Worm (Caenorhabditis elegans) whole organism, midembryonic: Measurements from ENCODE around the gene fbxb-92.

ENCODE experiments used
- T22C8.4 ChIP-seq: fragments of 200-800 bp; sonication (Bioruptor generic); IDR thresholded peaks from 2 replicates; pipeline ENCODE4 v1.3.6; 2022; ENCODE audit warnings: missing genetic modification characterization, missing compliant biosample characterization
- cog-1 ChIP-seq: sonication (generic microtip); optimal IDR thresholded peaks from 2 replicates; lab custom pipeline; 2016; ENCODE audit warnings: missing genetic modification characterization, missing compliant biosample characterization
- flt-1 ChIP-seq: fragments of 200-800 bp; sonication (Bioruptor generic); IDR thresholded peaks from 2 replicates; pipeline ENCODE4 v1.3.6; 2022; ENCODE audit warnings: missing genetic modification characterization, missing compliant biosample characterization
- klf-2 ChIP-seq: fragments of 200-800 bp; sonication (Bioruptor generic); conservative IDR thresholded peaks from 2 replicates; pipeline ENCODE4 v1.3.6; 2022; ENCODE audit warnings: missing genetic modification reagents, missing genetic modification characterization, missing compliant biosample characterization
- med-1 ChIP-seq: sonication (generic microtip); optimal IDR thresholded peaks from 2 replicates; lab custom pipeline; 2017; ENCODE audit warnings: missing genetic modification characterization, mild to moderate bottlenecking, missing compliant biosample characterization, antibody characterized with exemption, missing genetic modification reagents; ENCODE audit not compliant: insufficient read depth
- ref-1 ChIP-seq: fragments of 200-800 bp; sonication (Bioruptor generic); conservative IDR thresholded peaks from 2 replicates; pipeline ENCODE4 v1.3.6; 2022; ENCODE audit warnings: missing genetic modification reagents, missing genetic modification characterization, missing compliant biosample characterization
- tab-1 ChIP-seq: fragments of 200-800 bp; sonication (Bioruptor generic); IDR thresholded peaks from 2 replicates; pipeline ENCODE4 v1.3.6; 2022; ENCODE audit warnings: missing genetic modification characterization, missing compliant biosample characterization
- ztf-23 ChIP-seq: fragments of 200-800 bp; sonication (Bioruptor generic); IDR thresholded peaks from 2 replicates; pipeline ENCODE4 v1.3.6; 2022; ENCODE audit warnings: missing genetic modification reagents, missing genetic modification characterization, missing compliant biosample characterization
- ztf-29 ChIP-seq: fragments of 200-800 bp; sonication (Bioruptor generic); IDR thresholded peaks from 2 replicates; pipeline ENCODE4 v1.3.6; 2022; ENCODE audit warnings: missing genetic modification reagents, missing genetic modification characterization, missing compliant biosample characterization

The fbxb-92 gene

ce11 chrII:3747405-3747804, at the start of gene fbxb-92:
Gene fbxb-92 (minus strand): TSS chrII:3747505.
- no peak for TF ChIP-seq ref-1
- TF ChIP-seq klf-2: no peak
- TF ChIP-seq tab-1: no peak
- TF ChIP-seq ztf-23 (GFP tag; lab: Robert Waterston, UW): no peak
- TF ChIP-seq cog-1 (tag; lab: Kevin White, UChicago): no peak
- no peak for TF ChIP-seq med-1 (GFP tag; lab: Kevin White, UChicago)
- TF ChIP-seq T22C8.4 (GFP tag; lab: Robert Waterston, UW): no peak
- TF ChIP-seq ztf-29 (GFP tag; lab: Robert Waterston, UW): no peak

- TF ChIP-seq klf-2 (no peak), ztf-23 (GFP tag; lab: Robert Waterston, UW) (no peak), ref-1 (no peak), cog-1 (tag; lab: Kevin White, UChicago) (no peak), ztf-29 (GFP tag; lab: Robert Waterston, UW) (no peak), tab-1 (no peak), T22C8.4 (GFP tag; lab: Robert Waterston, UW) (no peak), flt-1 (GFP tag; lab: Robert Waterston, UW) (no peak), med-1 (GFP tag; lab: Kevin White, UChicago) (no peak)
These were observed 48.0 kb upstream of the fbxb-92 start, which contains the start of gene Y8A9A.2 for ce11 chrII:3795323-3795722. Gene Y8A9A.2 (plus strand): TSS chrII:3795623.

- TF ChIP-seq klf-2: no peak
- TF ChIP-seq flt-1 (GFP tag; lab: Robert Waterston, UW): no peak
- no peak for TF ChIP-seq ztf-29 (GFP tag; lab: Robert Waterston, UW)
- TF ChIP-seq med-1 (GFP tag; lab: Kevin White, UChicago): no peak
- TF ChIP-seq tab-1: no peak
- no peak for TF ChIP-seq cog-1 (tag; lab: Kevin White, UChicago)
These were observed 46.0 kb upstream of the fbxb-92 start, which contains the start of gene fbxb-99 for ce11 chrII:3793336-3793735. Gene fbxb-99 (minus strand): TSS chrII:3793436.

- no peak for TF ChIP-seq klf-2
- no peak for TF ChIP-seq flt-1 (GFP tag; lab: Robert Waterston, UW)
- no peak for TF ChIP-seq ztf-29 (GFP tag; lab: Robert Waterston, UW)
- TF ChIP-seq ref-1: no peak
- TF ChIP-seq ztf-23 (GFP tag; lab: Robert Waterston, UW): no peak
- TF ChIP-seq tab-1: no peak
- TF ChIP-seq T22C8.4 (GFP tag; lab: Robert Waterston, UW): no peak
- TF ChIP-seq med-1 (GFP tag; lab: Kevin White, UChicago): no peak
- TF ChIP-seq cog-1 (tag; lab: Kevin White, UChicago): no peak
These were observed 41.2 kb upstream of the fbxb-92 start for ce11 chrII:3788356-3788962.

ce11 chrII:3787151-3787550, 39.8 kb upstream of the fbxb-92 start, which contains the start of gene T24E12.13:
Gene T24E12.13 (plus strand): TSS chrII:3787451.
- TF ChIP-seq tab-1 (no peak), ref-1 (no peak), klf-2 (no peak), ztf-29 (GFP tag; lab: Robert Waterston, UW) (no peak), cog-1 (tag; lab: Kevin White, UChicago) (no peak), med-1 (GFP tag; lab: Kevin White, UChicago) (no peak), T22C8.4 (GFP tag; lab: Robert Waterston, UW) (no peak), ztf-23 (GFP tag; lab: Robert Waterston, UW) (no peak), flt-1 (GFP tag; lab: Robert Waterston, UW) (no peak)

- no peak for TF ChIP-seq cog-1 (tag; lab: Kevin White, UChicago)
- TF ChIP-seq ref-1: no peak
- TF ChIP-seq T22C8.4 (GFP tag; lab: Robert Waterston, UW): no peak
- no peak for TF ChIP-seq klf-2
- TF ChIP-seq tab-1: no peak
- no peak for TF ChIP-seq ztf-23 (GFP tag; lab: Robert Waterston, UW)
- TF ChIP-seq flt-1 (GFP tag; lab: Robert Waterston, UW): no peak
- no peak for TF ChIP-seq med-1 (GFP tag; lab: Kevin White, UChicago)
- no peak for TF ChIP-seq ztf-29 (GFP tag; lab: Robert Waterston, UW)
These were observed 39.2 kb upstream of the fbxb-92 start for ce11 chrII:3786538-3786937.

- no peak for TF ChIP-seq tab-1
- no peak for TF ChIP-seq T22C8.4 (GFP tag; lab: Robert Waterston, UW)
- TF ChIP-seq med-1 (GFP tag; lab: Kevin White, UChicago): no peak
- TF ChIP-seq ref-1: no peak
- TF ChIP-seq ztf-23 (GFP tag; lab: Robert Waterston, UW): no peak
- TF ChIP-seq flt-1 (GFP tag; lab: Robert Waterston, UW): no peak
- no peak for TF ChIP-seq cog-1 (tag; lab: Kevin White, UChicago)
- TF ChIP-seq ztf-29 (GFP tag; lab: Robert Waterston, UW): no peak
- no peak for TF ChIP-seq klf-2
These were observed 38.5 kb upstream of the fbxb-92 start for ce11 chrII:3785756-3786155.

ce11 chrII:3785257-3785656, 38.0 kb upstream of the fbxb-92 start, which contains the start of gene T24E12.1:
Gene T24E12.1 (plus strand): TSS chrII:3785557.
- TF ChIP-seq ztf-29 (GFP tag; lab: Robert Waterston, UW) (no peak), cog-1 (tag; lab: Kevin White, UChicago) (no peak), ztf-23 (GFP tag; lab: Robert Waterston, UW) (no peak), klf-2 (no peak), tab-1 (no peak), T22C8.4 (GFP tag; lab: Robert Waterston, UW) (no peak), med-1 (GFP tag; lab: Kevin White, UChicago) (no peak), ref-1 (no peak)

ce11 chrII:3782309-3783000, 35.1 kb upstream of the fbxb-92 start, which contains the start of gene T24E12.2:
Gene T24E12.2 (plus strand): TSS chrII:3782950.
- TF ChIP-seq ztf-23 (GFP tag; lab: Robert Waterston, UW) (no peak), med-1 (GFP tag; lab: Kevin White, UChicago) (no peak), tab-1 (no peak), cog-1 (tag; lab: Kevin White, UChicago) (no peak), klf-2 (no peak), ztf-29 (GFP tag; lab: Robert Waterston, UW) (no peak), T22C8.4 (GFP tag; lab: Robert Waterston, UW) (no peak), flt-1 (GFP tag; lab: Robert Waterston, UW) (no peak), ref-1 (no peak)
